Worm (Caenorhabditis elegans): ENCODE results near the gene irld-20.

Gene irld-20

ce11 chrIII:12788239-12788638 is 37.3 kb downstream of the irld-20 start:
- no peak for TF ChIP-seq snu-23 (GFP tag; optimal IDR thresholded peaks at IDR 0.05)
- TF ChIP-seq lin-15B (tag; optimal IDR thresholded peaks at IDR 0.05), result no peak
- no peak for TF ChIP-seq zip-4 (GFP tag; optimal IDR thresholded peaks at IDR 0.05)
- no peak for TF ChIP-seq pax-3 (tag; optimal IDR thresholded peaks at IDR 0.05)

DNA sequence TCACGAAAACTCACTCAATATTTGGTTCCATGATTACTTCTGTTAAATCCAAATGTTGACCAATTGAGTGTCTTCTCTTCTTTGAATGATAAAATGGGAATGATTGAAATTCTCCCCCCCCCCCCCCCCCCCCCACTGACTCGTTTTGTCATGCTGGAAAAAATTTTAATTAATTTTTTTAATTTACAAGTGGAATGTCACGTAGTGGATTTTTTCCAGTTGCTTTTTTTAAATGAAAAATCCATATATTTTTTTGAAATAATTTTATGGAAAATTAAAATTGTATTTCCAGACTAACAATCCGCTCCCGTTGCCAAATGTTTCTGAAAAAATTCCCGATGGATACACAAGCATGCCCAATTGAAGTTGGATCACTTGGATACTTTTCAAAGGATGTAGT is 38.5 kb downstream of the irld-20 start, which contains the start of gene BE10.1:
BE10.1 (minus strand) TSS at position 101 of the 400 bp plus-strand sequence.
- TF ChIP-seq tlp-1 (tag; optimal IDR thresholded peaks at IDR 0.05), result no peak
- no peak for TF ChIP-seq sptf-1 (tag; optimal IDR thresholded peaks at IDR 0.05)
- no peak for TF ChIP-seq dsc-1 (tag; optimal IDR thresholded peaks at IDR 0.05)
- no peak for TF ChIP-seq jun-1 (tag; optimal IDR thresholded peaks at IDR 0.05)
- TF ChIP-seq C04F5.9 (tag; optimal IDR thresholded peaks at IDR 0.05), result no peak
- TF ChIP-seq ceh-88 (GFP tag; IDR thresholded peaks at IDR 0.05), result no peak

DNA sequence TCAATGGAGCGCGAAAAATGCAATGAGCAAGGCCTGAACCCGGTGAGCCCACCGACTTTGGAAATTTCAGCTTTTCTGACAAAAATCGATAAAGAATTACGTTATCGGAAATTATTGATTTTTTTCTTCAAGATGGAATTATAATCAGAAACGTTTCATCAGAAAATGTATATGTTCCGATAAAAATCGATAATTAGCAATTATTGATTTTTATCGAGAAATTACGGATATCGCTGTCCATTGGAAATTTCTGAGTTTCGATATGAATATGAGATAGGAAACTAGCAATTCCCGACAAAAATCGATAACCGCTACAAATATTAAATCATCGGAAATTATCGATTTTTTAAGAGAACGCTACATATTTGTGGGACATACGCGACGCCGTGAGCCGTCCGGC is 43.3 kb downstream of the irld-20 start:
- TF ChIP-seq alr-1 (tag; optimal IDR thresholded peaks at IDR 0.05; ENCODE audit: borderline replicate concordance), result no peak
- TF ChIP-seq nhr-76 (tag; optimal IDR thresholded peaks at IDR 0.05), result no peak
- no peak for TF ChIP-seq C34B4.2 (tag; optimal IDR thresholded peaks at IDR 0.05)
- TF ChIP-seq skn-1 (tag; optimal IDR thresholded peaks at IDR 0.05), result no peak
- TF ChIP-seq elt-3 (tag; optimal IDR thresholded peaks at IDR 0.05), result no peak
- TF ChIP-seq dpl-1 (GFP tag; optimal IDR thresholded peaks at IDR 0.05), result no peak
- TF ChIP-seq Y116A8C.19 (tag; optimal IDR thresholded peaks at IDR 0.05; ENCODE audit: borderline replicate concordance), result no peak
- TF ChIP-seq hlh-4 (tag; optimal IDR thresholded peaks at IDR 0.05), result no peak
- no peak for TF ChIP-seq ceh-90 (tag; optimal IDR thresholded peaks at IDR 0.05)
- TF ChIP-seq unc-30 (tag; optimal IDR thresholded peaks at IDR 0.05), result no peak
- no peak for TF ChIP-seq pax-3 (tag; optimal IDR thresholded peaks at IDR 0.05)
- no peak for TF ChIP-seq mdl-1 (tag; optimal IDR thresholded peaks at IDR 0.05)
- TF ChIP-seq nhr-77 (tag; optimal IDR thresholded peaks at IDR 0.05), result no peak
- no peak for TF ChIP-seq ces-1 (GFP tag; optimal IDR thresholded peaks at IDR 0.05)

DNA sequence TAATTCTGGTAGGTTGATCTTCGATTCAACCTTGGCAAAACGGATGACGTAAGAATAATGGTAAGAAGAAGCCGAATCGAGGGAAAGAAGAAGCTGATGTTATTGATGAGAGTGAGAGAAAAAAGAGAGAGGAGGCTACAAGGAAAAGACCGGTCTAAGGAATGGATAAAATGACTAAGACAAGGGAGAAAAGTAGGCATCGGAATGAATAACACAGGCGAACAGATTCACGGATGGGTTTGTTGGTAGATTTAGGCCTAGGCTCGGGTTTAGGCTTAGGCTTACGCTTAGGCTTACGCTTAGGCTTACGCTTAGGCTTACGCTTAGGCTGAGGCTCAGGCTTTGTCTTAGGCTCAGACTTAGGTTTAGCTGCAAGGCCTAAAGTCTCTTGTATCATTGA is 47.6 kb downstream of the irld-20 start, which contains the start of gene agmo-1:
agmo-1 (minus strand) TSS at position 101 of the 400 bp plus-strand sequence.
- TF ChIP-seq vab-15 (tag; optimal IDR thresholded peaks at IDR 0.05), result no peak
- no peak for TF ChIP-seq zip-4 (GFP tag; optimal IDR thresholded peaks at IDR 0.05)
- peak; percentile 32 for TF ChIP-seq blmp-1 (tag; optimal IDR thresholded peaks at IDR 0.05)

DNA sequence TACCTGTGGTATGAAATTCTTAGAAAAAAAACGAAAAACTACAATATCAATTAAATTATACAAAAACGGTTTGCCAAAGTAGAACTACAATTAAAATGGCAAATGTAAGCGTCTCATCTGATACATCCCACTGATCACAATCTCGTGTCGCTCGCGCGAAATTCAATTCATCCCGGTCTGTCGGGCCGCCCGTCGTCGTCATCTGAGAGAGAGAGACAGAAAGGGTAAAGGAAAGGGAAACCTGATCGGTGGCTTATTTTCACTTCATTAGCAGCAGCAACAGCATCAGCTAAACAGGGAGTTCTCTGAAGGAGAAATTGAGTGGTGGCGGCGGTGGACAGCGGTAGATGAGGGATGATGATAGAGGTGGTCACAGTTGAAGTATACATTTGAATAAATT is 49.6 kb downstream of the irld-20 start:
- TF ChIP-seq nhr-28 (tag; optimal IDR thresholded peaks at IDR 0.05) (no peak), nhr-237 (tag; optimal IDR thresholded peaks at IDR 0.05) (no peak), pag-3 (tag; optimal IDR thresholded peaks at IDR 0.05; ENCODE audit: borderline replicate concordance, insufficient read depth) (no peak), nhr-76 (tag; optimal IDR thresholded peaks at IDR 0.05) (no peak), nhr-84 (tag; optimal IDR thresholded peaks at IDR 0.05) (no peak), fkh-4 (tag; optimal IDR thresholded peaks at IDR 0.05; ENCODE audit: borderline replicate concordance) (no peak), ama-1 (optimal IDR thresholded peaks at IDR 0.05) (no peak), nhr-85 (tag) (peak; percentile 62), hpl-2 (GFP tag; optimal IDR thresholded peaks at IDR 0.05) (no peak), sptf-1 (tag; optimal IDR thresholded peaks at IDR 0.05) (no peak), swsn-7 (tag; optimal IDR thresholded peaks at IDR 0.05) (no peak), nhr-20 (tag; optimal IDR thresholded peaks at IDR 0.05) (peak; percentile 0), zip-4 (GFP tag; optimal IDR thresholded peaks at IDR 0.05) (no peak), jun-1 (tag; optimal IDR thresholded peaks at IDR 0.05) (no peak), blmp-1 (tag; optimal IDR thresholded peaks at IDR 0.05) (peak; percentile 100), unc-86 (tag; optimal IDR thresholded peaks at IDR 0.05) (no peak), irx-1 (tag; optimal IDR thresholded peaks at IDR 0.05) (no peak), unc-98 (GFP tag; IDR thresholded peaks at IDR 0.05) (no peak)
